Worm (Caenorhabditis elegans): ENCODE results near the gene C12D5.3.

DNA sequence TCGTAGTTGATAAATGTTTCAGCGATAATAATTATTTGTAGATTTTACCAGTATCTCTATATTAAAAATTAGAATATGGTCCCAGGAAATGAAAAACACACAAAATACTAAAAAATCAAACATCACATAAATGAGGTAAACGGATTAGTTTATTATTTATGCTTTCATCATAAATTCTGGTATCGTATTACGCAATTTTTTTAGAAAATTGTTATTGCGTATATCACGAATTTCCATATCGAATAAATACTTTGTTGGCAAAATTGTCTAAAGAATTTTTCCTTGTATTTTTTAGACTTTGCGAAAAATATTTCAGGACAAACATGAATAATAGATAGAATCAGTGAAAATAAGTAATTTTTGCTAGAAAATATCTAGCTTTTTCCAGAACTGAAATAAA is 50.2 kb downstream of the C12D5.3 start:
- TF ChIP-seq nhr-25 (tag; optimal IDR thresholded peaks at IDR 0.05) (no peak), lin-39 (tag; optimal IDR thresholded peaks at IDR 0.05) (no peak)

Data from whole organism, L2 larva.